Worm (Caenorhabditis elegans): ENCODE measurements around the gene spp-22.
A peak's percentile ranks its signal among the peaks of the same experiment; 100 is the strongest.

Gene spp-22

ce11 chrX:7234723-7235203 lies 23.3 kb downstream of the spp-22 start:
- TF ChIP-seq med-1 (GFP tag; optimal IDR thresholded peaks at IDR 0.05; ENCODE audit: insufficient read depth) (no peak), ref-1 (GFP tag; conservative IDR thresholded peaks at IDR 0.05) (no peak), T22C8.4 (GFP tag; IDR thresholded peaks at IDR 0.05) (no peak), ztf-23 (GFP tag; IDR thresholded peaks at IDR 0.05) (no peak), tab-1 (GFP tag; IDR thresholded peaks at IDR 0.05) (no peak), flt-1 (GFP tag; IDR thresholded peaks at IDR 0.05) (no peak), ztf-29 (GFP tag; IDR thresholded peaks at IDR 0.05) (no peak), klf-2 (GFP tag; conservative IDR thresholded peaks at IDR 0.05) (no peak), cog-1 (tag; optimal IDR thresholded peaks at IDR 0.05) (no peak)

ce11 chrX:7236717-7237116 lies 25.2 kb downstream of the spp-22 start:
- TF ChIP-seq ztf-23 (GFP tag; IDR thresholded peaks at IDR 0.05) (no peak), flt-1 (GFP tag; IDR thresholded peaks at IDR 0.05) (no peak), T22C8.4 (GFP tag; IDR thresholded peaks at IDR 0.05) (no peak), ref-1 (GFP tag; conservative IDR thresholded peaks at IDR 0.05) (no peak)

- TF ChIP-seq ref-1 (GFP tag; conservative IDR thresholded peaks at IDR 0.05) (no peak), tab-1 (GFP tag; IDR thresholded peaks at IDR 0.05) (no peak), klf-2 (GFP tag; conservative IDR thresholded peaks at IDR 0.05) (no peak), ztf-29 (GFP tag; IDR thresholded peaks at IDR 0.05) (no peak), flt-1 (GFP tag; IDR thresholded peaks at IDR 0.05) (no peak), ztf-23 (GFP tag; IDR thresholded peaks at IDR 0.05) (no peak), T22C8.4 (GFP tag; IDR thresholded peaks at IDR 0.05) (no peak), med-1 (GFP tag; optimal IDR thresholded peaks at IDR 0.05; ENCODE audit: insufficient read depth) (no peak), cog-1 (tag; optimal IDR thresholded peaks at IDR 0.05) (no peak)
These were observed 27.1 kb downstream of the spp-22 start, which contains the start of gene F46H5.3 for ce11 chrX:7238562-7238961. Gene F46H5.3, minus strand, starts transcription at chrX:7238662.

ce11 chrX:7242119-7242518 lies 30.6 kb downstream of the spp-22 start:
- TF ChIP-seq T22C8.4 (GFP tag; IDR thresholded peaks at IDR 0.05) = no peak
- TF ChIP-seq flt-1 (GFP tag; IDR thresholded peaks at IDR 0.05) = no peak
- no peak for TF ChIP-seq ref-1 (GFP tag; conservative IDR thresholded peaks at IDR 0.05)
- TF ChIP-seq ztf-29 (GFP tag; IDR thresholded peaks at IDR 0.05) = no peak
- no peak for TF ChIP-seq ztf-23 (GFP tag; IDR thresholded peaks at IDR 0.05)
- TF ChIP-seq tab-1 (GFP tag; IDR thresholded peaks at IDR 0.05) = no peak
- TF ChIP-seq cog-1 (tag; optimal IDR thresholded peaks at IDR 0.05) = no peak

ce11 chrX:7242878-7243277 lies 31.4 kb downstream of the spp-22 start, which contains the start of gene F46H5.7:
Gene F46H5.7, minus strand, starts transcription at chrX:7242983.
- TF ChIP-seq cog-1 (tag; optimal IDR thresholded peaks at IDR 0.05) = no peak
- no peak for TF ChIP-seq ref-1 (GFP tag; conservative IDR thresholded peaks at IDR 0.05)
- TF ChIP-seq ztf-23 (GFP tag; IDR thresholded peaks at IDR 0.05) = no peak
- TF ChIP-seq tab-1 (GFP tag; IDR thresholded peaks at IDR 0.05) = no peak
- TF ChIP-seq ztf-29 (GFP tag; IDR thresholded peaks at IDR 0.05) = no peak
- TF ChIP-seq flt-1 (GFP tag; IDR thresholded peaks at IDR 0.05) = no peak
- TF ChIP-seq T22C8.4 (GFP tag; IDR thresholded peaks at IDR 0.05) = no peak

ce11 chrX:7244756-7245155 lies 33.3 kb downstream of the spp-22 start:
- no peak for TF ChIP-seq med-1 (GFP tag; optimal IDR thresholded peaks at IDR 0.05; ENCODE audit: insufficient read depth)
- TF ChIP-seq tab-1 (GFP tag; IDR thresholded peaks at IDR 0.05) = no peak
- TF ChIP-seq cog-1 (tag; optimal IDR thresholded peaks at IDR 0.05) = no peak
- TF ChIP-seq T22C8.4 (GFP tag; IDR thresholded peaks at IDR 0.05) = no peak
- no peak for TF ChIP-seq ref-1 (GFP tag; conservative IDR thresholded peaks at IDR 0.05)
- TF ChIP-seq ztf-29 (GFP tag; IDR thresholded peaks at IDR 0.05) = no peak
- no peak for TF ChIP-seq ztf-23 (GFP tag; IDR thresholded peaks at IDR 0.05)
- TF ChIP-seq flt-1 (GFP tag; IDR thresholded peaks at IDR 0.05) = no peak
- no peak for TF ChIP-seq klf-2 (GFP tag; conservative IDR thresholded peaks at IDR 0.05)

ce11 chrX:7254558-7254957 lies 43.1 kb downstream of the spp-22 start, which contains the start of gene F46H5.4:
Gene F46H5.4, minus strand, starts transcription at chrX:7254610.
- TF ChIP-seq ztf-23 (GFP tag; IDR thresholded peaks at IDR 0.05) (no peak), cog-1 (tag; optimal IDR thresholded peaks at IDR 0.05) (peak; percentile 18)

ce11 chrX:7256891-7257290 lies 45.4 kb downstream of the spp-22 start, which contains the start of gene F46H5.5:
Gene F46H5.5, minus strand, starts transcription at chrX:7256991.
- no peak for TF ChIP-seq flt-1 (GFP tag; IDR thresholded peaks at IDR 0.05)
- TF ChIP-seq ztf-29 (GFP tag; IDR thresholded peaks at IDR 0.05) = no peak
- no peak for TF ChIP-seq T22C8.4 (GFP tag; IDR thresholded peaks at IDR 0.05)
- no peak for TF ChIP-seq ref-1 (GFP tag; conservative IDR thresholded peaks at IDR 0.05)
- no peak for TF ChIP-seq med-1 (GFP tag; optimal IDR thresholded peaks at IDR 0.05; ENCODE audit: insufficient read depth)
- TF ChIP-seq ztf-23 (GFP tag; IDR thresholded peaks at IDR 0.05) = no peak
- no peak for TF ChIP-seq cog-1 (tag; optimal IDR thresholded peaks at IDR 0.05)
- no peak for TF ChIP-seq klf-2 (GFP tag; conservative IDR thresholded peaks at IDR 0.05)

ce11 chrX:7260327-7261019 lies 49.0 kb downstream of the spp-22 start, which contains the start of gene lact-1:
Gene lact-1, minus strand, starts transcription at chrX:7260377.
- TF ChIP-seq ref-1 (GFP tag; conservative IDR thresholded peaks at IDR 0.05) (no peak), med-1 (GFP tag; optimal IDR thresholded peaks at IDR 0.05; ENCODE audit: insufficient read depth) (no peak), cog-1 (tag; optimal IDR thresholded peaks at IDR 0.05) (no peak), klf-2 (GFP tag; conservative IDR thresholded peaks at IDR 0.05) (no peak), T22C8.4 (GFP tag; IDR thresholded peaks at IDR 0.05) (no peak), ztf-23 (GFP tag; IDR thresholded peaks at IDR 0.05) (no peak), ztf-29 (GFP tag; IDR thresholded peaks at IDR 0.05) (no peak), flt-1 (GFP tag; IDR thresholded peaks at IDR 0.05) (no peak), tab-1 (GFP tag; IDR thresholded peaks at IDR 0.05) (no peak)

All from whole organism, midembryonic.